Worm (Caenorhabditis elegans) whole organism, mixed stage, embryonic: ENCODE measurements around the gene C06A12.8.

ENCODE experiments used
- bed-3 ChIP-seq: fragments of 200-800 bp; sonication (Bioruptor generic); optimal IDR thresholded peaks from 3 replicates; lab custom pipeline; 2018; ENCODE audit warnings: mild to moderate bottlenecking, missing genetic modification characterization, moderate library complexity, missing compliant biosample characterization
- blmp-1 ChIP-seq: fragments of 150-350 bp; optimal IDR thresholded peaks from 2 replicates; lab custom pipeline; 2014; ENCODE audit warnings: missing biosample characterization, missing genetic modification characterization
- ceh-39 ChIP-seq: fragments of 150-350 bp; optimal IDR thresholded peaks from 2 replicates; lab custom pipeline; 2014; ENCODE audit warnings: missing biosample characterization, missing genetic modification characterization
- ceh-43 ChIP-seq: fragments of 200-800 bp; sonication (Bioruptor generic); optimal IDR thresholded peaks from 2 replicates; lab custom pipeline; 2018; ENCODE audit warnings: mild to moderate bottlenecking, missing genetic modification characterization, moderate library complexity, missing compliant biosample characterization
- ceh-83 ChIP-seq: fragments of 200-800 bp; sonication (Bioruptor generic); optimal IDR thresholded peaks from 2 replicates; lab custom pipeline; 2018; ENCODE audit warnings: mild to moderate bottlenecking, missing genetic modification characterization, missing compliant biosample characterization
- ces-1 ChIP-seq: fragments of 150-350 bp; optimal IDR thresholded peaks from 2 replicates; lab custom pipeline; 2014; ENCODE audit warnings: missing biosample characterization, missing genetic modification reagents, missing genetic modification characterization
- cnd-1 ChIP-seq: fragments of 200-800 bp; sonication (Bioruptor generic); optimal IDR thresholded peaks from 2 replicates; lab custom pipeline; 2018; ENCODE audit warnings: mild to moderate bottlenecking, missing genetic modification characterization, missing compliant biosample characterization
- drap-1 ChIP-seq: fragments of 200-800 bp; sonication (Bioruptor generic); optimal IDR thresholded peaks from 3 replicates; lab custom pipeline; 2018; ENCODE audit warnings: mild to moderate bottlenecking, missing genetic modification characterization, missing compliant biosample characterization
- elt-1 ChIP-seq: sonication (generic microtip); optimal IDR thresholded peaks from 2 replicates; lab custom pipeline; 2017; ENCODE audit warnings: missing genetic modification characterization, mild to moderate bottlenecking, missing compliant biosample characterization, antibody characterized with exemption, moderate library complexity, borderline replicate concordance; ENCODE audit not compliant: insufficient read depth
- elt-3 ChIP-seq: fragments of 150-350 bp; optimal IDR thresholded peaks from 2 replicates; lab custom pipeline; 2014; ENCODE audit warnings: missing biosample characterization, missing genetic modification characterization
- flh-1 ChIP-seq: fragments of 200-800 bp; sonication (Bioruptor generic); optimal IDR thresholded peaks from 2 replicates; lab custom pipeline; 2018; ENCODE audit warnings: mild to moderate bottlenecking, missing genetic modification characterization, moderate library complexity, missing compliant biosample characterization
- ham-2 ChIP-seq: fragments of 200-800 bp; sonication (Bioruptor generic); optimal IDR thresholded peaks from 2 replicates; lab custom pipeline; 2018; ENCODE audit warnings: mild to moderate bottlenecking, missing genetic modification characterization, missing compliant biosample characterization
- hlh-1 ChIP-seq: fragments of 150-350 bp; optimal IDR thresholded peaks from 2 replicates; lab custom pipeline; 2014; ENCODE audit warnings: missing biosample characterization, missing genetic modification reagents, missing genetic modification characterization
- lin-13 ChIP-seq: fragments of 150-350 bp; optimal IDR thresholded peaks from 2 replicates; lab custom pipeline; 2014; ENCODE audit warnings: missing biosample characterization, missing genetic modification characterization
- lin-32 ChIP-seq: fragments of 200-800 bp; sonication (Bioruptor generic); optimal IDR thresholded peaks from 2 replicates; lab custom pipeline; 2018; ENCODE audit warnings: mild to moderate bottlenecking, missing genetic modification characterization, missing compliant biosample characterization
- lsy-2 ChIP-seq: fragments of 150-350 bp; optimal IDR thresholded peaks from 2 replicates; lab custom pipeline; 2014; ENCODE audit warnings: missing biosample characterization, missing genetic modification characterization
- mep-1 ChIP-seq: fragments of 150-350 bp; optimal IDR thresholded peaks from 2 replicates; lab custom pipeline; 2017; ENCODE audit warnings: missing biosample characterization, missing genetic modification reagents, missing genetic modification characterization, inconsistent platforms
- mls-2 ChIP-seq: sonication (generic microtip); optimal IDR thresholded peaks from 2 replicates; lab custom pipeline; 2016; ENCODE audit warnings: mild to moderate bottlenecking, missing genetic modification characterization, moderate library complexity, missing compliant biosample characterization
- nhr-12 ChIP-seq: fragments of 150-350 bp; optimal IDR thresholded peaks from 2 replicates; lab custom pipeline; 2014; ENCODE audit warnings: missing biosample characterization, missing genetic modification characterization
- nhr-2 ChIP-seq: fragments of 150-350 bp; optimal IDR thresholded peaks from 2 replicates; lab custom pipeline; 2014; ENCODE audit warnings: missing biosample characterization, missing genetic modification characterization
- nhr-237 ChIP-seq: fragments of 150-350 bp; optimal IDR thresholded peaks from 2 replicates; lab custom pipeline; 2014; ENCODE audit warnings: missing biosample characterization, missing genetic modification characterization
- nhr-28 ChIP-seq: fragments of 150-350 bp; optimal IDR thresholded peaks from 2 replicates; lab custom pipeline; 2014; ENCODE audit warnings: missing biosample characterization, missing genetic modification characterization
- nhr-76 ChIP-seq: sonication (generic microtip); optimal IDR thresholded peaks from 2 replicates; lab custom pipeline; 2017; ENCODE audit warnings: missing biosample characterization, missing genetic modification characterization
- pha-4 ChIP-seq: fragments of 150-350 bp; optimal IDR thresholded peaks from 2 replicates; lab custom pipeline; 2018; ENCODE audit warnings: missing biosample characterization, missing genetic modification reagents, missing genetic modification characterization
- sem-2 ChIP-seq: fragments of 200-800 bp; sonication (Bioruptor generic); optimal IDR thresholded peaks from 2 replicates; lab custom pipeline; 2018; ENCODE audit warnings: mild to moderate bottlenecking, missing genetic modification characterization, missing compliant biosample characterization
- snpc-4 ChIP-seq: fragments of 150-350 bp; optimal IDR thresholded peaks from 2 replicates; lab custom pipeline; 2014; ENCODE audit warnings: missing biosample characterization, missing genetic modification characterization
- tbx-8 ChIP-seq: fragments of 200-800 bp; sonication (Bioruptor generic); optimal IDR thresholded peaks from 2 replicates; lab custom pipeline; 2018; ENCODE audit warnings: mild to moderate bottlenecking, missing genetic modification characterization, moderate library complexity, missing compliant biosample characterization
- unc-120 ChIP-seq: sonication (generic microtip); optimal IDR thresholded peaks from 2 replicates; lab custom pipeline; 2017; ENCODE audit warnings: missing genetic modification characterization, missing compliant biosample characterization; ENCODE audit not compliant: poor library complexity, severe bottlenecking
- unc-62 ChIP-seq: fragments of 150-350 bp; optimal IDR thresholded peaks from 2 replicates; lab custom pipeline; 2014; ENCODE audit warnings: missing biosample characterization, missing genetic modification reagents, missing genetic modification characterization
- zip-8 ChIP-seq: fragments of 150-350 bp; optimal IDR thresholded peaks from 2 replicates; lab custom pipeline; 2014; ENCODE audit warnings: missing biosample characterization, missing genetic modification characterization
- ztf-11 ChIP-seq: fragments of 150-350 bp; optimal IDR thresholded peaks from 2 replicates; lab custom pipeline; 2014; ENCODE audit warnings: missing biosample characterization, missing genetic modification characterization

The C06A12.8 gene

DNA sequence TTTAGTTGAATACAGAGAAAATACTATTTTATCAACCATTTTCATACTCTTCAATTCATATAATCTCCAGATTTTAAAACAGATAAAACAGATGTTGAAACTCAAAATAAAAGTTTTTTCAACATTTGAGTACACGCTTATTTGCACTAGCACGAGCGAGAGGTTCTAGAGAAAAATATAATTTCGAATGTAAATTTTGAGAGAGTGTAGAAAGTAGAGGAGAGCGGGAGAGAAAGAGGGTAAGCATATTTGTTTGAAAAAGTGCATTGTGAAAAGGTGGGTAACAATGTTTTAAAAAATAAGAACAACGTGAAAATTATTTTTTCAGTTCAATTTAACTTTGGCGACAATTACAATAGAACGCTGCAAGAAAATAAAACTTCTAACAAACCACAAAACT, 30.7 kb downstream of the C06A12.8 start:
- TF ChIP-seq ces-1 (GFP tag; lab: Kevin White, UChicago) (peak; percentile 74), unc-120 (tag; lab: Kevin White, UChicago) (peak; percentile 18), pha-4 (no peak)

ce11 chrIV:17470096-17470602, 33.0 kb downstream of the C06A12.8 start, which contains the start of gene F11E6.4:
Gene F11E6.4, minus strand, starts transcription at chrIV:17470354.
- TF ChIP-seq nhr-237 (tag; lab: Kevin White, UChicago) (no peak), bed-3 (no peak), mls-2 (no peak), sem-2 (GFP tag; lab: Kevin White, UChicago) (no peak), elt-1 (tag; lab: Kevin White, UChicago) (no peak), unc-120 (tag; lab: Kevin White, UChicago) (no peak), lin-32 (GFP tag; lab: Kevin White, UChicago) (no peak), drap-1 (GFP tag; lab: Kevin White, UChicago) (no peak), unc-62 (GFP tag; lab: Kevin White, UChicago) (no peak), ces-1 (GFP tag; lab: Kevin White, UChicago) (no peak), lin-13 (tag; lab: Kevin White, UChicago) (no peak), nhr-2 (tag; lab: Kevin White, UChicago) (no peak), nhr-28 (no peak), nhr-76 (tag; lab: Kevin White, UChicago) (no peak), ceh-83 (GFP tag; lab: Kevin White, UChicago) (no peak), cnd-1 (tag; lab: Kevin White, UChicago) (no peak), ceh-43 (GFP tag; lab: Kevin White, UChicago) (no peak), zip-8 (tag; lab: Kevin White, UChicago) (no peak), tbx-8 (no peak), blmp-1 (tag; lab: Kevin White, UChicago) (no peak)

DNA sequence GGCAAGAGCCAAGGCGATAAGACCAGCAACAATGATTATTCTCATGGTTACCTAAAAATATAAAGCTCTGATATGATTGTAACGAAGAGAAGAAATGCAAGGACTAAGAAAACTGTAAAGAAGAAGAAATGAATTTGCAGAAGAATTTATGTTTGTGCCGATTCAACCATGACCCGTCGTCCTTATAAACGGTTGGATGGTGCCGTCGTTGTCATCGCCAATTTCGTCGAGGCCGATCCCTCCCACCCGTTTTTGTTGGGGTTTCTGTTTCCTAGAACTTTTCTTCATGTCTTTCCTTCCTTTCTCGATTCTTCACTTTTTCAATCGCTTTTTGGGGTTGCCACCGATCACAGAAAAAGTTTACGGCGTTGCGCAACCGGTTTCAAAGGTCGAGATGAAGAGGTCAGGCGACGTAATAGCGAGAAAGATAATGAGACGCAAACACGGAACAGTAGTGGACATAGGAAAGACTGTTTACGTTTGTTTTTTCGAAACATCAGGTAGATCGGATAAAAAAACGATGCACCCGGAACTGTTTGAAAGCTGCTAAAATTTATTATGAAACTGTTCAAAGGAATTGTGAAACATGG, 34.8 kb downstream of the C06A12.8 start, which contains the start of gene epic-1:
Gene epic-1, minus strand, starts transcription at position 51 of the 590 bp plus-strand sequence.
- TF ChIP-seq bed-3 (no peak), zip-8 (tag; lab: Kevin White, UChicago) (peak; percentile 12)

- TF ChIP-seq nhr-76 (tag; lab: Kevin White, UChicago) = no peak
- TF ChIP-seq lsy-2 (tag; lab: Kevin White, UChicago) = no peak
- TF ChIP-seq ces-1 (GFP tag; lab: Kevin White, UChicago) = no peak
- no peak for TF ChIP-seq ham-2 (GFP tag; lab: Kevin White, UChicago)
- TF ChIP-seq ztf-11 (tag; lab: Kevin White, UChicago) = no peak
- no peak for TF ChIP-seq nhr-28
- TF ChIP-seq nhr-2 (tag; lab: Kevin White, UChicago) = no peak
- TF ChIP-seq elt-3 (tag; lab: Kevin White, UChicago) = no peak
- TF ChIP-seq zip-8 (tag; lab: Kevin White, UChicago) = no peak
- TF ChIP-seq blmp-1 (tag; lab: Kevin White, UChicago) = no peak
- TF ChIP-seq nhr-237 (tag; lab: Kevin White, UChicago) = no peak
These were observed 35.9 kb downstream of the C06A12.8 start, which contains the start of gene gba-3 for ce11 chrIV:17473034-17473433. Gene gba-3, plus strand, starts transcription at chrIV:17473334.

ce11 chrIV:17474047-17474446, 36.9 kb downstream of the C06A12.8 start:
- no peak for TF ChIP-seq ceh-83 (GFP tag; lab: Kevin White, UChicago)

DNA sequence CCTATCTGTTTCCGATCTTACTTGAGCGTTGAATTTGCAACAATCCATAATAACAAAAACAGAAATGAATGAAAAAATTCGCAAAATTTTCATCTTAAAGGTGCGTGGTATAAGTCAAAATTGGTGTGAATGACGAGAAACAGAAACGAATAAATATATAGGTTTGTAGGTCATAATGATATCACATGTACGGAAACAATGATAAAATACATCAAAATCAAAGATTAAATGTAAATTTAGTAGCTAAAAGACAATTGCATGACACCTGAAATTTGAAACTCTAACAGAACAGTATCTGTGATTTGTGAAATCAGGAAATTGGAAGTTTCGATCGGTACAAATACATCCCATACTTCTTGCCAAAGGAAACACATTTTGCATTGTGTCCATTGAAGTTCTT, 38.1 kb downstream of the C06A12.8 start, which contains the start of gene F11E6.9:
Gene F11E6.9, minus strand, starts transcription at position 101 of the 400 bp plus-strand sequence.
- TF ChIP-seq unc-120 (tag; lab: Kevin White, UChicago) (no peak), sem-2 (GFP tag; lab: Kevin White, UChicago) (no peak), ceh-39 (no peak), mls-2 (no peak), ztf-11 (tag; lab: Kevin White, UChicago) (no peak), snpc-4 (tag; lab: Kevin White, UChicago) (no peak), elt-1 (tag; lab: Kevin White, UChicago) (no peak), lin-32 (GFP tag; lab: Kevin White, UChicago) (no peak), nhr-2 (tag; lab: Kevin White, UChicago) (no peak), mep-1 (tag; lab: Kevin White, UChicago) (no peak), flh-1 (no peak), zip-8 (tag; lab: Kevin White, UChicago) (no peak), tbx-8 (no peak), blmp-1 (tag; lab: Kevin White, UChicago) (no peak), lsy-2 (tag; lab: Kevin White, UChicago) (no peak), nhr-12 (tag; lab: Kevin White, UChicago) (no peak), unc-62 (GFP tag; lab: Kevin White, UChicago) (no peak), hlh-1 (tag; lab: Kevin White, UChicago) (no peak), ces-1 (GFP tag; lab: Kevin White, UChicago) (no peak), nhr-237 (tag; lab: Kevin White, UChicago) (no peak)
